Worm (Caenorhabditis elegans): Measurements from ENCODE around the gene F53F8.7.

ce11 chrV:20654350-20654749 is 43.8 kb downstream of the F53F8.7 start, which contains the start of gene mnr-1:
- TF ChIP-seq lin-39 (tag; optimal IDR thresholded peaks at IDR 0.05) (no peak), nhr-237 (tag; optimal IDR thresholded peaks at IDR 0.05) (no peak), zag-1 (tag; optimal IDR thresholded peaks at IDR 0.05) (no peak), blmp-1 (tag; optimal IDR thresholded peaks at IDR 0.05; ENCODE audit: insufficient read depth) (no peak), ama-1 (optimal IDR thresholded peaks at IDR 0.05) (no peak)
